Worm (Caenorhabditis elegans) whole organism, L1 larva: Measurements from ENCODE around the gene Y105C5B.19.

Experiments used
- Y116A8C.19 ChIP-seq: sonication (generic microtip); optimal IDR thresholded peaks from 2 replicates; lab custom pipeline; 2016; ENCODE audit warnings: missing compliant biosample characterization, missing genetic modification characterization, borderline replicate concordance
- ceh-63 ChIP-seq: fragments of 200-800 bp; sonication (Bioruptor generic); optimal IDR thresholded peaks from 2 replicates; lab custom pipeline; 2018; ENCODE audit warnings: mild to moderate bottlenecking, missing genetic modification characterization, missing compliant biosample characterization
- ceh-8 ChIP-seq: fragments of 200-800 bp; sonication (Bioruptor generic); optimal IDR thresholded peaks from 2 replicates; lab custom pipeline; 2018; ENCODE audit warnings: mild to moderate bottlenecking, missing genetic modification characterization, moderate library complexity, missing compliant biosample characterization
- ces-1 ChIP-seq: fragments of 150-350 bp; optimal IDR thresholded peaks from 2 replicates; lab custom pipeline; 2014; ENCODE audit warnings: missing biosample characterization, missing genetic modification reagents, missing genetic modification characterization
- efl-3 ChIP-seq: fragments of 200-800 bp; sonication (Bioruptor generic); optimal IDR thresholded peaks from 2 replicates; lab custom pipeline; 2018; ENCODE audit warnings: mild to moderate bottlenecking, missing genetic modification characterization, missing compliant biosample characterization
- egl-13 ChIP-seq: sonication (generic microtip); optimal IDR thresholded peaks from 2 replicates; lab custom pipeline; 2016; ENCODE audit warnings: missing genotype, missing genetic modification reagents, missing genetic modification characterization, missing compliant biosample characterization
- elt-2 ChIP-seq: sonication (generic microtip); optimal IDR thresholded peaks from 2 replicates; lab custom pipeline; 2016; ENCODE audit warnings: missing genetic modification characterization, mild to moderate bottlenecking, inconsistent platforms, missing compliant biosample characterization, missing genetic modification reagents
- elt-3 ChIP-seq, 6 experiments: fragments of 150-350 bp in 1 of 6; sonication (generic microtip); optimal IDR thresholded peaks; 2 replicates each; lab custom pipeline; 2017 to 2018; ENCODE audit warnings: missing biosample characterization in 6 of 6, missing genetic modification characterization in 6 of 6, inconsistent platforms in 1 of 6
- fos-1 ChIP-seq: fragments of 150-350 bp; optimal IDR thresholded peaks from 2 replicates; lab custom pipeline; 2014; ENCODE audit warnings: missing biosample characterization, missing genetic modification characterization
- hlh-17 ChIP-seq: fragments of 200-800 bp; sonication (Bioruptor generic); optimal IDR thresholded peaks from 2 replicates; lab custom pipeline; 2018; ENCODE audit warnings: missing genetic modification characterization, mild to moderate bottlenecking, missing compliant biosample characterization, moderate library complexity, borderline replicate concordance
- hlh-4 ChIP-seq: sonication (generic microtip); optimal IDR thresholded peaks from 2 replicates; lab custom pipeline; 2016; ENCODE audit warnings: mild to moderate bottlenecking, missing genetic modification characterization, missing compliant biosample characterization
- lin-14 ChIP-seq: fragments of 200-800 bp; sonication (Bioruptor generic); optimal IDR thresholded peaks from 2 replicates; lab custom pipeline; 2018; ENCODE audit warnings: mild to moderate bottlenecking, missing genetic modification characterization, moderate library complexity, missing compliant biosample characterization
- lin-39 ChIP-seq: fragments of 150-350 bp; optimal IDR thresholded peaks from 2 replicates; lab custom pipeline; 2014; ENCODE audit warnings: missing biosample characterization, missing genetic modification reagents, missing genetic modification characterization
- lsy-2 ChIP-seq, 2 experiments: fragments of 150-350 bp; optimal IDR thresholded peaks; 2 replicates each; lab custom pipeline; 2014; ENCODE audit warnings: missing biosample characterization in 2 of 2, missing genetic modification characterization in 2 of 2
- mep-1 ChIP-seq: fragments of 150-350 bp; optimal IDR thresholded peaks from 2 replicates; lab custom pipeline; 2014; ENCODE audit warnings: missing biosample characterization, missing genetic modification characterization
- nhr-11 ChIP-seq: fragments of 150-350 bp; optimal IDR thresholded peaks from 2 replicates; lab custom pipeline; 2014; ENCODE audit warnings: missing biosample characterization, missing genetic modification characterization
- nhr-20 ChIP-seq: sonication (generic microtip); optimal IDR thresholded peaks from 2 replicates; lab custom pipeline; 2016; ENCODE audit warnings: mild to moderate bottlenecking, missing genetic modification characterization, missing compliant biosample characterization
- nhr-71 ChIP-seq: sonication (generic microtip); optimal IDR thresholded peaks from 2 replicates; lab custom pipeline; 2016; ENCODE audit warnings: mild to moderate bottlenecking, missing genetic modification characterization, moderate library complexity, missing compliant biosample characterization
- nhr-77 ChIP-seq: fragments of 150-350 bp; optimal IDR thresholded peaks from 2 replicates; lab custom pipeline; 2014; ENCODE audit warnings: missing biosample characterization, missing genetic modification characterization
- nhr-85 ChIP-seq: sonication (generic microtip); peaks from one replicate; lab custom pipeline; 2016; ENCODE audit warnings: missing genetic modification characterization, inconsistent platforms, missing compliant biosample characterization
- rnt-1 ChIP-seq: sonication (generic microtip); optimal IDR thresholded peaks from 2 replicates; lab custom pipeline; 2016; ENCODE audit warnings: mild to moderate bottlenecking, missing genetic modification characterization, moderate library complexity, missing compliant biosample characterization
- snpc-4 ChIP-seq: fragments of 150-350 bp; optimal IDR thresholded peaks from 2 replicates; lab custom pipeline; 2014; ENCODE audit warnings: missing biosample characterization, missing genetic modification characterization
- snu-23 ChIP-seq: sonication (generic microtip); optimal IDR thresholded peaks from 2 replicates; lab custom pipeline; 2016; ENCODE audit warnings: missing genetic modification characterization, missing compliant biosample characterization
- sptf-1 ChIP-seq: fragments of 150-350 bp; optimal IDR thresholded peaks from 2 replicates; lab custom pipeline; 2014; ENCODE audit warnings: missing biosample characterization, missing genetic modification characterization
- sup-37 ChIP-seq: fragments of 200-800 bp; sonication (Bioruptor generic); optimal IDR thresholded peaks from 2 replicates; lab custom pipeline; 2018; ENCODE audit warnings: mild to moderate bottlenecking, missing genetic modification characterization, missing compliant biosample characterization
- tlp-1 ChIP-seq: fragments of 150-350 bp; optimal IDR thresholded peaks from 2 replicates; lab custom pipeline; 2014; ENCODE audit warnings: missing biosample characterization, missing genetic modification characterization
- unc-62 ChIP-seq: fragments of 150-350 bp; optimal IDR thresholded peaks from 2 replicates; lab custom pipeline; 2014; ENCODE audit warnings: missing biosample characterization, missing genetic modification reagents, missing genetic modification characterization
- unc-86 ChIP-seq: sonication (generic microtip); optimal IDR thresholded peaks from 2 replicates; lab custom pipeline; 2016; ENCODE audit warnings: missing genetic modification characterization, missing compliant biosample characterization

Gene Y105C5B.19

ce11 chrIV:15962801-15963200 is 21.0 kb downstream of the Y105C5B.19 start, which contains the start of gene Y105C5B.17:
Gene Y105C5B.17 (plus strand): TSS chrIV:15963101.
- TF ChIP-seq nhr-85 (no peak), lin-39 (tag; lab: Kevin White, UChicago) (no peak), fos-1 (tag; lab: Kevin White, UChicago) (no peak)

ce11 chrIV:15962219-15962762 is 21.5 kb downstream of the Y105C5B.19 start, which contains the start of gene lgc-19:
Gene lgc-19 (minus strand): TSS chrIV:15962712.
- TF ChIP-seq elt-3 (tag; optimal IDR thresholded peaks at IDR 0.05; lab: Kevin White, UChicago) (no peak), hlh-4 (tag; lab: Kevin White, UChicago) (no peak), egl-13 (no peak), nhr-85 (no peak), nhr-71 (tag; lab: Kevin White, UChicago) (no peak), unc-62 (GFP tag; lab: Kevin White, UChicago) (no peak), sptf-1 (tag; lab: Kevin White, UChicago) (no peak), snu-23 (GFP tag; lab: Kevin White, UChicago) (no peak), ceh-63 (no peak), sup-37 (no peak), nhr-20 (tag; lab: Kevin White, UChicago) (no peak), rnt-1 (no peak), hlh-17 (GFP tag; lab: Kevin White, UChicago) (no peak), unc-86 (no peak), nhr-11 (no peak)

ce11 chrIV:15961069-15961468 is 22.7 kb downstream of the Y105C5B.19 start:
- no peak for TF ChIP-seq lsy-2 (tag; optimal IDR thresholded peaks at IDR 0.05; lab: Kevin White, UChicago)

- TF ChIP-seq tlp-1 (tag; lab: Kevin White, UChicago), result no peak
Observed at ce11 chrIV:15955349-15955748, 28.4 kb downstream of the Y105C5B.19 start.

- no peak for TF ChIP-seq tlp-1 (tag; lab: Kevin White, UChicago)
Observed at ce11 chrIV:15953689-15954088, 30.1 kb downstream of the Y105C5B.19 start.

ce11 chrIV:15951640-15952039 is 32.1 kb downstream of the Y105C5B.19 start, which contains the start of gene Y105C5B.15:
Gene Y105C5B.15 (plus strand): TSS chrIV:15951936.
- TF ChIP-seq elt-2 (tag; lab: Kevin White, UChicago) (peak; percentile 10), ces-1 (GFP tag; lab: Kevin White, UChicago) (no peak), ceh-8 (GFP tag; lab: Kevin White, UChicago) (no peak), efl-3 (GFP tag; lab: Kevin White, UChicago) (no peak)
- TF ChIP-seq, all 84 proteins: peak for 1

- TF ChIP-seq nhr-77 (tag; lab: Kevin White, UChicago), result no peak
Observed at ce11 chrIV:15950838-15951581, 32.8 kb downstream of the Y105C5B.19 start, which contains the start of gene ifas-3. Gene ifas-3 (minus strand): TSS chrIV:15950888.

- TF ChIP-seq snu-23 (GFP tag; lab: Kevin White, UChicago) (no peak), lin-14 (GFP tag; lab: Kevin White, UChicago) (no peak), mep-1 (tag; lab: Kevin White, UChicago) (no peak), rnt-1 (no peak), ceh-8 (GFP tag; lab: Kevin White, UChicago) (no peak), Y116A8C.19 (tag; lab: Kevin White, UChicago) (no peak), snpc-4 (no peak)
Observed at ce11 chrIV:15949995-15950394, 33.8 kb downstream of the Y105C5B.19 start.
